Fruit fly (Drosophila melanogaster): ENCODE data around the gene CG1394.

Gene CG1394

dm6 chrX:11154511-11155197, 15.8 kb downstream of the CG1394 start (continued):
- TF ChIP-seq CG7372 (GFP tag; IDR thresholded peaks at IDR 0.05) (no peak), CG11695 (GFP tag; IDR thresholded peaks at IDR 0.05) (no peak), Sox102F (GFP tag; optimal IDR thresholded peaks at IDR 0.05) (no peak), ind (GFP tag; optimal IDR thresholded peaks at IDR 0.05) (no peak), Fer3 (tag; optimal IDR thresholded peaks at IDR 0.05) (no peak), CG8944 (GFP tag; optimal IDR thresholded peaks at IDR 0.05) (no peak), HHEX (GFP tag; optimal IDR thresholded peaks at IDR 0.05) (no peak), D (optimal IDR thresholded peaks at IDR 0.05) (peak; percentile 14), D (GFP tag; optimal IDR thresholded peaks at IDR 0.05) (no peak), sr (GFP tag; IDR thresholded peaks at IDR 0.05) (no peak), CG13287 (GFP tag; IDR thresholded peaks at IDR 0.05; ENCODE audit: partially characterized antibody) (no peak), TFAM (GFP tag; optimal IDR thresholded peaks at IDR 0.05) (no peak), Bteb2 (GFP tag; optimal IDR thresholded peaks at IDR 0.05) (no peak), CG14965 (GFP tag; optimal IDR thresholded peaks at IDR 0.05; ENCODE audit: borderline replicate concordance) (no peak), eve (GFP tag; optimal IDR thresholded peaks at IDR 0.05) (no peak), HLH54F (GFP tag; optimal IDR thresholded peaks at IDR 0.05) (no peak), rib (GFP tag; IDR thresholded peaks at IDR 0.05) (no peak), CG1647 (GFP tag; optimal IDR thresholded peaks at IDR 0.05) (no peak), fd64A (GFP tag; optimal IDR thresholded peaks at IDR 0.05) (no peak), Dek (tag; optimal IDR thresholded peaks at IDR 0.05) (no peak), Hand (GFP tag; optimal IDR thresholded peaks at IDR 0.05) (no peak), luna (GFP tag; optimal IDR thresholded peaks at IDR 0.05) (no peak), CrebB (tag; optimal IDR thresholded peaks at IDR 0.05) (no peak), CG17385 (GFP tag; optimal IDR thresholded peaks at IDR 0.05) (peak; percentile 70), CG4707 (GFP tag; optimal IDR thresholded peaks at IDR 0.05) (peak; percentile 88), Opbp (GFP tag; IDR thresholded peaks at IDR 0.05; ENCODE audit: partially characterized antibody) (no peak), CG10209 (GFP tag; optimal IDR thresholded peaks at IDR 0.05) (no peak), unc-4 (GFP tag; IDR thresholded peaks at IDR 0.05; ENCODE audit: partially characterized antibody) (no peak), CG12299 (tag; optimal IDR thresholded peaks at IDR 0.05) (no peak), jumu (GFP tag; optimal IDR thresholded peaks at IDR 0.05) (no peak), crc (GFP tag; optimal IDR thresholded peaks at IDR 0.05) (no peak), Hr51 (GFP tag; optimal IDR thresholded peaks at IDR 0.05) (no peak), BtbVII (GFP tag; optimal IDR thresholded peaks at IDR 0.05) (no peak), CG10959 (GFP tag; IDR thresholded peaks at IDR 0.05) (no peak), CG11093 (GFP tag; IDR thresholded peaks at IDR 0.05) (no peak), Usf (GFP tag; optimal IDR thresholded peaks at IDR 0.05) (no peak), dan (GFP tag; IDR thresholded peaks at IDR 0.05) (no peak), Camta (GFP tag; optimal IDR thresholded peaks at IDR 0.05) (no peak), CG3065 (GFP tag; optimal IDR thresholded peaks at IDR 0.05) (no peak), Hr39 (optimal IDR thresholded peaks at IDR 0.05) (no peak), bbx (GFP tag; IDR thresholded peaks at IDR 0.05; ENCODE audit: partially characterized antibody) (no peak), psq (GFP tag; optimal IDR thresholded peaks at IDR 0.05) (peak; percentile 86), Mrtf (GFP tag; IDR thresholded peaks at IDR 0.05) (no peak), CG14050 (GFP tag; IDR thresholded peaks at IDR 0.05) (no peak), Hr3 (GFP tag; optimal IDR thresholded peaks at IDR 0.05) (no peak), salm (tag; optimal IDR thresholded peaks at IDR 0.05) (no peak), chinmo (GFP tag; IDR thresholded peaks at IDR 0.05; ENCODE audit: partially characterized antibody) (peak; percentile 69; the same call in 1 of the 4 replicates), ara (GFP tag; IDR thresholded peaks at IDR 0.05) (no peak), ac (GFP tag; optimal IDR thresholded peaks at IDR 0.05) (no peak), row (GFP tag; IDR thresholded peaks at IDR 0.05) (no peak), Sry-δ (GFP tag; optimal IDR thresholded peaks at IDR 0.05) (no peak)
